Fruit fly (Drosophila melanogaster): ENCODE measurements around the gene Trmt112.

Trmt112 gene

dm6 chr3L:21201246-21201896 lies 15.3 kb downstream of the Trmt112 start (continued):
- no peak for TF ChIP-seq gfzf (GFP tag; optimal IDR thresholded peaks at IDR 0.05)
- peak; percentile 18 for TF ChIP-seq caup (GFP tag; optimal IDR thresholded peaks at IDR 0.05; ENCODE audit: severe bottlenecking)
- no peak for TF ChIP-seq Tbp (GFP tag; optimal IDR thresholded peaks at IDR 0.05)
- TF ChIP-seq luna (GFP tag; optimal IDR thresholded peaks at IDR 0.05) = no peak
- TF ChIP-seq Gug (GFP tag; IDR thresholded peaks at IDR 0.05) = no peak
- TF ChIP-seq pzg (GFP tag; optimal IDR thresholded peaks at IDR 0.05) = no peak
- no peak for TF ChIP-seq CG11085 (GFP tag; IDR thresholded peaks at IDR 0.05)
- TF ChIP-seq sob (GFP tag; IDR thresholded peaks at IDR 0.05) = peak; percentile 46; the same call in 1 of the 2 replicates
- 0 out of 3 replicates have a peak, but pooled peaks have one; percentile 19 for TF ChIP-seq Optix (GFP tag; IDR thresholded peaks at IDR 0.05)
- no peak for TF ChIP-seq D (optimal IDR thresholded peaks at IDR 0.05)
- no peak for TF ChIP-seq D (GFP tag; optimal IDR thresholded peaks at IDR 0.05)
- no peak for TF ChIP-seq Sin3A (optimal IDR thresholded peaks at IDR 0.05)
- peak; percentile 53 for TF ChIP-seq wek (GFP tag; optimal IDR thresholded peaks at IDR 0.05)
- TF ChIP-seq Trl (optimal IDR thresholded peaks at IDR 0.05) = no peak
- no peak for TF ChIP-seq Trl (GFP tag; optimal IDR thresholded peaks at IDR 0.05)
- no peak for TF ChIP-seq gcm (GFP tag; optimal IDR thresholded peaks at IDR 0.05)
- TF ChIP-seq cas (GFP tag; IDR thresholded peaks at IDR 0.05) = 0 out of 2 replicates have a peak, but pooled peaks have one; percentile 18
- no peak for TF ChIP-seq sisA (GFP tag; IDR thresholded peaks at IDR 0.05)
- peak; percentile 20 for TF ChIP-seq CG13894 (tag; optimal IDR thresholded peaks at IDR 0.05)
- no peak for TF ChIP-seq btn (GFP tag; optimal IDR thresholded peaks at IDR 0.05)
- TF ChIP-seq CG7372 (GFP tag; IDR thresholded peaks at IDR 0.05) = no peak
- no peak for TF ChIP-seq CG3838 (GFP tag; optimal IDR thresholded peaks at IDR 0.05)
- TF ChIP-seq ewg (GFP tag; optimal IDR thresholded peaks at IDR 0.05) = no peak
- no peak for TF ChIP-seq lov (optimal IDR thresholded peaks at IDR 0.05)
- TF ChIP-seq lov (GFP tag; IDR thresholded peaks at IDR 0.05) = no peak
- no peak for TF ChIP-seq tgo (GFP tag; IDR thresholded peaks at IDR 0.05)
- TF ChIP-seq Hsf (GFP tag; optimal IDR thresholded peaks at IDR 0.05) = no peak
- TF ChIP-seq CG8290 (GFP tag; optimal IDR thresholded peaks at IDR 0.05) = no peak
- TF ChIP-seq CG8290 (tag; optimal IDR thresholded peaks at IDR 0.05) = peak in 1 of 2 experiments; percentile 54
- 0 out of 3 replicates have a peak, but pooled peaks have one; percentile 15 for TF ChIP-seq CG2199 (GFP tag; IDR thresholded peaks at IDR 0.05)
- no peak for TF ChIP-seq CG17186 (GFP tag; optimal IDR thresholded peaks at IDR 0.05)
- peak; percentile 3 for TF ChIP-seq CG12071 (GFP tag; optimal IDR thresholded peaks at IDR 0.05)
- no peak for TF ChIP-seq CG18599 (GFP tag; optimal IDR thresholded peaks at IDR 0.05)
- TF ChIP-seq Elba2 (GFP tag; optimal IDR thresholded peaks at IDR 0.05) = no peak
- peak; percentile 3 for TF ChIP-seq NfI (GFP tag; optimal IDR thresholded peaks at IDR 0.05)
- TF ChIP-seq CG3281 (GFP tag; optimal IDR thresholded peaks at IDR 0.05) = peak; percentile 19
- no peak for TF ChIP-seq CG2875 (GFP tag; optimal IDR thresholded peaks at IDR 0.05)
- TF ChIP-seq jigr1 (GFP tag; IDR thresholded peaks at IDR 0.05) = no peak
- TF ChIP-seq crp (GFP tag; optimal IDR thresholded peaks at IDR 0.05) = no peak
- TF ChIP-seq CG8089 (GFP tag; optimal IDR thresholded peaks at IDR 0.05) = no peak
- peak; percentile 5 for TF ChIP-seq lab (GFP tag; optimal IDR thresholded peaks at IDR 0.05)
- TF ChIP-seq H2.0 (GFP tag; IDR thresholded peaks at IDR 0.05) = no peak
- TF ChIP-seq Pdp1 (GFP tag; optimal IDR thresholded peaks at IDR 0.05) = peak in 1 of 2 experiments; percentile 32
- TF ChIP-seq CG7987 (GFP tag; optimal IDR thresholded peaks at IDR 0.05) = peak; percentile 19
- no peak for TF ChIP-seq Ada2b (GFP tag; IDR thresholded peaks at IDR 0.05)
- peak; percentile 5 for TF ChIP-seq abd-A (tag; optimal IDR thresholded peaks at IDR 0.05)
- no peak for TF ChIP-seq yki (optimal IDR thresholded peaks at IDR 0.05)
- TF ChIP-seq Rfx (GFP tag; IDR thresholded peaks at IDR 0.05) = peak; percentile 27; the same call in 1 of the 2 replicates
- peak; percentile 2 for TF ChIP-seq CG1233 (GFP tag; optimal IDR thresholded peaks at IDR 0.05)
- TF ChIP-seq CG43689 (GFP tag; IDR thresholded peaks at IDR 0.05) = 0 out of 2 replicates have a peak, but pooled peaks have one; percentile 25
- TF ChIP-seq CG2712 (tag; optimal IDR thresholded peaks at IDR 0.05) = no peak
- TF ChIP-seq Ets65A (GFP tag) = peak; percentile 22
